Worm (Caenorhabditis elegans) whole organism, mixed stage, embryonic: ENCODE measurements around the gene fbxb-6.
"Not testable (repeated sequence)": the region's sequence is repeated elsewhere in the genome, so short reads cannot be mapped to it uniquely, and the experiment has no call there.

ENCODE experiments used
- ceh-83 ChIP-seq: fragments of 200-800 bp; sonication (Bioruptor generic); optimal IDR thresholded peaks from 2 replicates; lab custom pipeline; 2018; ENCODE audit warnings: mild to moderate bottlenecking, missing genetic modification characterization, missing compliant biosample characterization
- elt-3 ChIP-seq: fragments of 150-350 bp; optimal IDR thresholded peaks from 2 replicates; lab custom pipeline; 2014; ENCODE audit warnings: missing biosample characterization, missing genetic modification characterization
- nhr-12 ChIP-seq: fragments of 150-350 bp; optimal IDR thresholded peaks from 2 replicates; lab custom pipeline; 2014; ENCODE audit warnings: missing biosample characterization, missing genetic modification characterization
- tbx-8 ChIP-seq: fragments of 200-800 bp; sonication (Bioruptor generic); optimal IDR thresholded peaks from 2 replicates; lab custom pipeline; 2018; ENCODE audit warnings: mild to moderate bottlenecking, missing genetic modification characterization, moderate library complexity, missing compliant biosample characterization

ce11 chrII:2032282-2032681 lies 32.3 kb upstream of the fbxb-6 start, which contains the start of gene btb-4:
- not testable (repeated sequence) for TF ChIP-seq ceh-83 (GFP tag; lab: Kevin White, UChicago); elt-3 (tag; lab: Kevin White, UChicago); tbx-8 (GFP tag; lab: Kevin White, UChicago); nhr-12
